Worm (Caenorhabditis elegans): ENCODE results near the gene F40G12.11.
A peak's percentile ranks its signal among the peaks of the same experiment; 100 is the strongest.

F40G12.11 gene

DNA sequence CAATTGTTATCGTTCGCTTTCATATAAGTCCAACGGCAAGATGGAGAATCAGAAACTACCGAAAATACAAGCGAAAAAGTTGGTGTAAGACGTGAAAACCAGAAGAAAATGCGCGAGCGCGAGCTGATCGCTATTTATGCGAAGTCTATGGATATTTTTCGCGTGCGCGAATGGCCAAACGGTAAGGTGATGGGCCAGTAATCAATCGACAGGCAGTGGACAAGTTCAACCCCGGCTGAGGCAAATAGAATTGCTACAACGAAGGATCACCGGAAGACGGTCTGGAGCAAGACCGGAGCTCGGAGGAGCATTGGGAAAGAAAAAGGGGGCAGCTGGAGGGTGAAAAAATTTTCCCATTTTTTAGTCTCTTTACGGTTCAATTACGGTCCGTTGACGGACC lies 48.5 kb upstream of the F40G12.11 start (continued):
- TF ChIP-seq pbrm-1 (GFP tag; IDR thresholded peaks at IDR 0.05), result peak; percentile 79
- TF ChIP-seq madf-8 (GFP tag; conservative IDR thresholded peaks at IDR 0.05), result peak; percentile 53

DNA sequence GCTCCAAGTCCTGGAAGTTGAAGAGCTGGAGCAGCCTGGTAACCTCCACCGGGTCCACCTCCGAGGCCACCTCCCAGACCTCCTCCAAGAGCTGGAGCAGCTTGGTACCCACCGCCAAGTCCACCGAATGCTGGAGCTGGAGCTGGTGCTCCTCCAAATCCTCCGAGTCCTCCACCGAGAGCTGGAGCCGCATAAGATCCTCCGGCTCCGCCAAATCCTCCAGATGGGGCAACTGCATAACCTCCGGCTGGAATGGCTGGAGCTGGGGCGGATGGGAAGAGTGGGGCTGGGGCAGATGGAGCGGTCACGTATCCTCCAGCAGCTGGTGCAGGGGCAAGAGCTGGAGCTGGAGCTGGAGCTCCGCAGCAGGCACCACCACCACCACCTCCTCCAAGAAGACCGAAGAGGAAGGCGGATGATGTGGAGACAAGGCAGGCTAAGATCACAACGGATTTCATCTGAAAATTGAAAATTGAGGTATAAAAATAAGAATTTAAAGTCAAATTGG lies 45.2 kb upstream of the F40G12.11 start, which contains the start of gene K02E11.10:
Gene K02E11.10 (minus strand): TSS at position 458 of the 508 bp plus-strand sequence.
- TF ChIP-seq let-607 (tag; optimal IDR thresholded peaks at IDR 0.05), result no peak
- TF ChIP-seq mcd-1 (GFP tag; IDR thresholded peaks at IDR 0.05), result no peak
- peak; percentile 13 for TF ChIP-seq fkh-3 (tag; optimal IDR thresholded peaks at IDR 0.05)
- TF ChIP-seq ceh-27 (GFP tag; optimal IDR thresholded peaks at IDR 0.05), result no peak
- no peak for TF ChIP-seq cebp-1 (GFP tag; IDR thresholded peaks at IDR 0.05)
- no peak for TF ChIP-seq cebp-1 (tag; optimal IDR thresholded peaks at IDR 0.05)
- TF ChIP-seq ceh-79 (tag; optimal IDR thresholded peaks at IDR 0.05), result no peak
- no peak for TF ChIP-seq mel-28 (tag; optimal IDR thresholded peaks at IDR 0.05; ENCODE audit: borderline replicate concordance)
- TF ChIP-seq Y79H2A.3 (GFP tag; conservative IDR thresholded peaks at IDR 0.05), result no peak
- TF ChIP-seq bed-1 (GFP tag; IDR thresholded peaks at IDR 0.05), result 0 out of 2 replicates have a peak, but pooled peaks have one; percentile 28
- no peak for TF ChIP-seq F37B4.10 (GFP tag; IDR thresholded peaks at IDR 0.05)
- TF ChIP-seq atf-7 (tag; optimal IDR thresholded peaks at IDR 0.05), result no peak
- TF ChIP-seq xnd-1 (tag; optimal IDR thresholded peaks at IDR 0.05), result no peak
- peak; percentile 96 for TF ChIP-seq egrh-3 (GFP tag; IDR thresholded peaks at IDR 0.05)
- TF ChIP-seq madf-3 (GFP tag; IDR thresholded peaks at IDR 0.05), result no peak

DNA sequence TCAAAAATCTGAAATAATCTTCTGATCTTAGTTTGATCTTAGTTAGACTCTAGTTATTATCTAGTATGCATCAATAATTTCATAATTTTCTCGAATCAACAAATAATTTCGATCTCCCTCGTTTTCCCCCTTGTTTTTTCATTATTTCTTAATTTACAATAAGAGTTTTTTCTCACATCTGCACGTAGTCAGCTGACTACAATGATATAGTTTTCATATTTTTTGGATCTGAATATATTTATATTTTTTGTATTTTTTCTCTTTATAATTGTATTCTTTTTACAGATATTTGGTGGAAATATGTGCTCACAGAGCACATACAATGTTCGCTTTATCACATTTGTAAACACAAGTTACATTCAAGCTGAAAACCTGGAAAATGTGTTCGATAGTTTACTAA lies 42.1 kb upstream of the F40G12.11 start, which contains the start of gene sre-7:
Gene sre-7 (plus strand): TSS at position 301 of the 400 bp plus-strand sequence.
- TF ChIP-seq egrh-3 (GFP tag; IDR thresholded peaks at IDR 0.05) (no peak), snpc-1.3 (tag; optimal IDR thresholded peaks at IDR 0.05; ENCODE audit: insufficient read depth) (no peak), snpc-3.4 (tag; optimal IDR thresholded peaks at IDR 0.05) (no peak), pbrm-1 (GFP tag; IDR thresholded peaks at IDR 0.05) (no peak), F22D6.2 (tag; optimal IDR thresholded peaks at IDR 0.05) (no peak), B0261.1 (tag; optimal IDR thresholded peaks at IDR 0.05) (no peak), ztf-18 (tag; optimal IDR thresholded peaks at IDR 0.05) (no peak), mes-4 (tag; optimal IDR thresholded peaks at IDR 0.05) (no peak), C17E4.6 (GFP tag; IDR thresholded peaks at IDR 0.05) (no peak), lag-1 (GFP tag; IDR thresholded peaks at IDR 0.05) (no peak), ztf-28 (GFP tag; IDR thresholded peaks at IDR 0.05) (no peak), madf-6 (GFP tag; IDR thresholded peaks at IDR 0.05) (no peak), nfyb-1 (GFP tag; IDR thresholded peaks at IDR 0.05) (no peak), hmg-1.2 (GFP tag; IDR thresholded peaks at IDR 0.05) (no peak), ceh-27 (GFP tag; optimal IDR thresholded peaks at IDR 0.05) (no peak), rpc-1 (optimal IDR thresholded peaks at IDR 0.05) (no peak), rpc-1 (tag; optimal IDR thresholded peaks at IDR 0.05) (no peak), lin-54 (GFP tag; optimal IDR thresholded peaks at IDR 0.05) (no peak), egl-44 (GFP tag; IDR thresholded peaks at IDR 0.05) (no peak)

DNA sequence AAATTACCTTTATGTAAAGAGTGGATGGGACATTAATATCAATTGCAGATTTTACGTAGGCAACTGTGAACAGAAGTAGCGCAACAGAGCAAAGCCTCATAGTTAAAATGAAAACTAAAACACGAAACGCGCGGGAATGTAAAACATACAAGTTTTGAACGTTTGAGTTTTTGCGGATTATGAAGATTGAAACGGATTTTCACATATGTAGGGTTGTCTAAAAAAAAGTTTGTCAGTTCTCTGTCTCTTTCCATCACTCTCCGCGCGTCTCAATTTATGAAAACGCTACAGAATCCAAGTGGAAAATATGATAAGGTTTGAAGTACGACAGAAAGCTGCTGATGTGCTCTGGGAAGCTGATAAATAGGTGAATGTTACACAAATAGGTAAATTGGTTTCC lies 39.2 kb upstream of the F40G12.11 start, which contains the start of gene K02E11.3:
Gene K02E11.3 (minus strand): TSS at position 101 of the 400 bp plus-strand sequence.
- TF ChIP-seq bed-2 (GFP tag; IDR thresholded peaks at IDR 0.05) (no peak), cebp-2 (GFP tag; IDR thresholded peaks at IDR 0.05) (no peak), ztf-3 (GFP tag; optimal IDR thresholded peaks at IDR 0.05) (no peak), F57A8.1 (GFP tag; optimal IDR thresholded peaks at IDR 0.05) (no peak), F49E8.2 (tag; optimal IDR thresholded peaks at IDR 0.05; ENCODE audit: insufficient read depth) (no peak), sea-2 (GFP tag; IDR thresholded peaks at IDR 0.05) (no peak), zfh-2 (GFP tag; conservative IDR thresholded peaks at IDR 0.05) (no peak), Y67H2A.10 (GFP tag; conservative IDR thresholded peaks at IDR 0.05) (no peak), nhr-27 (tag; optimal IDR thresholded peaks at IDR 0.05) (no peak), F39B2.1 (GFP tag; IDR thresholded peaks at IDR 0.05) (no peak), F37B4.10 (GFP tag; IDR thresholded peaks at IDR 0.05) (no peak), ceh-91 (GFP tag; IDR thresholded peaks at IDR 0.05) (no peak), Y53G8AR.9 (GFP tag; conservative IDR thresholded peaks at IDR 0.05) (no peak), zim-3 (tag; optimal IDR thresholded peaks at IDR 0.05) (no peak), lag-1 (GFP tag; IDR thresholded peaks at IDR 0.05) (no peak)
